Worm (Caenorhabditis elegans): ENCODE results near the gene Y69A2AR.28.

Gene Y69A2AR.28

DNA sequence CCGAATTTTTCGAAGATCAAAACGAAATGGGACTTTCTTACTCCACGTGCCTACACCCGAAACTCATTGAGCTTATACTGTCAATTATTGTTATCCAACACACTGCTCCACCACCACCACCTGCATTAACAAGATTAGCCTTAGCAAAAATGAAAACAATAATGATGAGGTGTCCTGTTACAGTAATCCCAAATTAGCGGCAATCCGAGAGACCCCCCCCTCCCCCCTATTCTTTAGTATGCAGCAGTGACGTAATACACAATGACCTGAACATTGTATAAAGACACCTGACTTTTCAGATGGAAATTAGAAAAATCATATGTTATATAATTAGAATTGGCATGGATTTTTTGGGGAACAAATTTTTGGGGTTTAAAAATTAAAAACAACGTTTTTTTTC lies 22.1 kb upstream of the Y69A2AR.28 start:
- TF ChIP-seq elt-1 (tag; optimal IDR thresholded peaks at IDR 0.05; ENCODE audit: borderline replicate concordance, insufficient read depth) (no peak), mep-1 (tag; optimal IDR thresholded peaks at IDR 0.05) (no peak), sptf-1 (tag; optimal IDR thresholded peaks at IDR 0.05) (no peak), cnd-1 (tag; optimal IDR thresholded peaks at IDR 0.05) (no peak), zip-8 (tag; optimal IDR thresholded peaks at IDR 0.05) (peak; percentile 34), nhr-237 (tag; optimal IDR thresholded peaks at IDR 0.05) (no peak), nhr-2 (tag; optimal IDR thresholded peaks at IDR 0.05) (peak; percentile 53), unc-39 (tag; optimal IDR thresholded peaks at IDR 0.05) (no peak), elt-3 (tag; optimal IDR thresholded peaks at IDR 0.05) (no peak), flh-1 (GFP tag; optimal IDR thresholded peaks at IDR 0.05) (no peak), ceh-83 (GFP tag; optimal IDR thresholded peaks at IDR 0.05) (no peak), sem-2 (GFP tag; optimal IDR thresholded peaks at IDR 0.05) (no peak), mls-2 (tag; optimal IDR thresholded peaks at IDR 0.05) (no peak), ztf-11 (tag; optimal IDR thresholded peaks at IDR 0.05) (no peak), hlh-1 (tag; optimal IDR thresholded peaks at IDR 0.05) (no peak), lsy-2 (tag; optimal IDR thresholded peaks at IDR 0.05) (peak; percentile 60)

- TF ChIP-seq mep-1 (tag; optimal IDR thresholded peaks at IDR 0.05) = no peak
- peak; percentile 30 for TF ChIP-seq nhr-2 (tag; optimal IDR thresholded peaks at IDR 0.05)
Observed at ce11 chrIV:2630145-2630544, 17.3 kb upstream of the Y69A2AR.28 start.

- TF ChIP-seq zip-8 (tag; optimal IDR thresholded peaks at IDR 0.05) = no peak
- no peak for TF ChIP-seq ceh-43 (GFP tag; optimal IDR thresholded peaks at IDR 0.05)
- TF ChIP-seq pha-4 (tag; optimal IDR thresholded peaks at IDR 0.05) = no peak
- TF ChIP-seq M03D4.4 (tag; optimal IDR thresholded peaks at IDR 0.05) = no peak
- no peak for TF ChIP-seq nhr-2 (tag; optimal IDR thresholded peaks at IDR 0.05)
- no peak for TF ChIP-seq ceh-39 (tag; optimal IDR thresholded peaks at IDR 0.05)
- TF ChIP-seq bed-3 (GFP tag; optimal IDR thresholded peaks at IDR 0.05) = no peak
- no peak for TF ChIP-seq flh-1 (GFP tag; optimal IDR thresholded peaks at IDR 0.05)
- no peak for TF ChIP-seq sptf-1 (tag; optimal IDR thresholded peaks at IDR 0.05)
- TF ChIP-seq unc-120 (tag; optimal IDR thresholded peaks at IDR 0.05; ENCODE audit: poor library complexity, severe bottlenecking) = no peak
- no peak for TF ChIP-seq mep-1 (tag; optimal IDR thresholded peaks at IDR 0.05)
Observed at ce11 chrIV:2628171-2628570, 15.3 kb upstream of the Y69A2AR.28 start, which contains the start of gene ngn-1. Gene ngn-1, minus strand, starts transcription at chrIV:2628271.

- TF ChIP-seq pha-4 (tag; optimal IDR thresholded peaks at IDR 0.05) = no peak
- TF ChIP-seq ceh-83 (GFP tag; optimal IDR thresholded peaks at IDR 0.05) = no peak
- no peak for TF ChIP-seq nhr-76 (tag; optimal IDR thresholded peaks at IDR 0.05)
- no peak for TF ChIP-seq unc-62 (GFP tag; optimal IDR thresholded peaks at IDR 0.05)
Observed at ce11 chrIV:2618611-2619010, 5.8 kb upstream of the Y69A2AR.28 start, which contains the start of gene smf-3. Gene smf-3, plus strand, starts transcription at chrIV:2618869.

- TF ChIP-seq unc-39 (tag; optimal IDR thresholded peaks at IDR 0.05) (no peak), pha-4 (tag; optimal IDR thresholded peaks at IDR 0.05) (no peak), bed-3 (GFP tag; optimal IDR thresholded peaks at IDR 0.05) (no peak), flh-1 (GFP tag; optimal IDR thresholded peaks at IDR 0.05) (no peak), elt-1 (tag; optimal IDR thresholded peaks at IDR 0.05; ENCODE audit: borderline replicate concordance, insufficient read depth) (no peak), hlh-1 (tag; optimal IDR thresholded peaks at IDR 0.05) (no peak), nhr-12 (tag; optimal IDR thresholded peaks at IDR 0.05) (no peak), sem-2 (GFP tag; optimal IDR thresholded peaks at IDR 0.05) (no peak), lin-13 (tag; optimal IDR thresholded peaks at IDR 0.05) (no peak), unc-120 (tag; optimal IDR thresholded peaks at IDR 0.05; ENCODE audit: poor library complexity, severe bottlenecking) (no peak), zip-8 (tag; optimal IDR thresholded peaks at IDR 0.05) (no peak), lin-32 (GFP tag; optimal IDR thresholded peaks at IDR 0.05) (no peak)
Observed at ce11 chrIV:2616853-2617252, 4.0 kb upstream of the Y69A2AR.28 start.

DNA sequence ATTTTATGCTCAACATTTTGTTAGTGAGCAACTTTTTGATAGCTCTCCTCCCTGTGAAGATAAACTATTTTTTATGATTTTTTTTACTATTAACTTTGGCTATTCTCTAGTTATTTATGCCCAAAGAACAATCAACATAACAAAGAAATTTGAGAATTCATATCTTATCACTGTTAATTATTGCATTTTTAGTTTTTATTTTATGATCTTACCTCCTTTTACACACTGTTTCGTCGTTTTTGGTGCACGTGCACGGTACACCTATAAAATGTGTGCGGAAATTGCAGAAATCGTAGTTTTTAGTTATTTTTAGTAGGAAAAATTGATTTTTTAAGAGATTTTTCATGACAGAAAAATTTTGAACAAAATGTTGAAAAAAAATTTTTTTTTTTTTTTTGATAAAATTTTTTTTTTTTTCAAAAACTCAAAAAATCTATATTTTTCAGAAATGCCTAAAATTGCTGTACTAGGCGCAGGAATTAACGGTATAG lies 938 bp upstream of the Y69A2AR.28 start, which contains the start of gene daao-1:
daao-1 (plus strand) TSS at position 441 of the 491 bp plus-strand sequence.
- no peak for TF ChIP-seq mls-2 (tag; optimal IDR thresholded peaks at IDR 0.05)
- no peak for TF ChIP-seq ceh-43 (GFP tag; optimal IDR thresholded peaks at IDR 0.05)
- no peak for TF ChIP-seq lsy-2 (tag; optimal IDR thresholded peaks at IDR 0.05)
- TF ChIP-seq sem-2 (GFP tag; optimal IDR thresholded peaks at IDR 0.05) = no peak
- no peak for TF ChIP-seq pha-4 (tag; optimal IDR thresholded peaks at IDR 0.05)
- TF ChIP-seq blmp-1 (tag; optimal IDR thresholded peaks at IDR 0.05) = no peak
- TF ChIP-seq ztf-11 (tag; optimal IDR thresholded peaks at IDR 0.05) = no peak
- TF ChIP-seq ham-2 (GFP tag; optimal IDR thresholded peaks at IDR 0.05) = no peak
